Fruit fly (Drosophila melanogaster) S2 (cell line): ENCODE results near the gene CG16903.

Experiments used
- CG8478 ChIP-seq: fragments of >200 bp; optimal IDR thresholded peaks from 2 replicates; lab custom pipeline; 2018
- CTCF ChIP-seq, 2 experiments: fragments of >200 bp; optimal IDR thresholded peaks; 2 replicates each; lab custom pipeline; 2018

- no peak for TF ChIP-seq CG8478 (lab: Kevin White, UChicago)
- TF ChIP-seq CTCF (optimal IDR thresholded peaks at IDR 0.05; lab: Kevin White, UChicago): no peak
These were observed 38.0 kb downstream of the CG16903 start, which contains the start of the genes Actn and usp for dm6 chrX:2041981-2042847.
